Worm (Caenorhabditis elegans) whole organism, young adult: ENCODE measurements around the gene clec-124.

Source experiments
- B0336.3 ChIP-seq: fragments of 200-800 bp; sonication (Bioruptor generic); IDR thresholded peaks from 2 replicates; pipeline ENCODE4 v1.3.6; 2022; ENCODE audit warnings: missing genetic modification characterization, missing compliant biosample characterization
- ama-1 ChIP-seq, 3 experiments: fragments of 150-350 bp in 1 of 3; sonication (generic microtip) in 2 of 3; optimal IDR thresholded peaks; 2 replicates each; lab custom pipeline; 2014 to 2018; ENCODE audit warnings: missing biosample characterization in 2 of 3, missing genetic modification characterization in 2 of 3, missing genetic modification reagents in 2 of 3
- ets-4 ChIP-seq: fragments of 200-800 bp; sonication (Bioruptor generic); optimal IDR thresholded peaks from 2 replicates; lab custom pipeline; 2018; ENCODE audit warnings: mild to moderate bottlenecking, missing genetic modification characterization, missing compliant biosample characterization
- lin-54 ChIP-seq: fragments of 200-800 bp; sonication (Bioruptor generic); optimal IDR thresholded peaks from 2 replicates; lab custom pipeline; 2018; ENCODE audit warnings: mild to moderate bottlenecking, missing genetic modification characterization, missing compliant biosample characterization
- xnd-1 ChIP-seq: sonication (generic microtip); optimal IDR thresholded peaks from 2 replicates; lab custom pipeline; 2016; ENCODE audit warnings: missing genotype, missing genetic modification reagents, missing genetic modification characterization, missing compliant biosample characterization

DNA sequence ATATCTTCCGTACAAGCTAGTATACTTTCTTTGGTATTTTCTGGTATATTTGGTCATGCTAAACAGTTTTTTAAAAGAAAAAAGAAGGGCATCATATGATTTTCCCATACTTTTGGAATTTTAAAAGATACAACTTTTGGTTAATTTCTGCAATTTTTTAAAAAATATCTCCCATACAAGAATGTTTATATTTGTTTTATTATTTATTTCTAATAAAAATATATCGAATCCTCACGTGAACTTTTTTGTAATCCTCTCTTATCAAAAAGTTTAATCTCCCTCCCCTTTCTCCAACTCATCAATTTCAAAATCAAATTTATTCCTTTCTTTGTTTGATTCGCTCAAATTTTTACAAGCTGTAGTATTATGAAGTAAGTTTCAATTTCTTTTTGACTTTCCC, 32.8 kb downstream of the clec-124 start, which contains the start of gene nep-13:
- TF ChIP-seq xnd-1, result no peak
- TF ChIP-seq ama-1 (optimal IDR thresholded peaks at IDR 0.05; lab: Kevin White, UChicago), result no peak
- TF ChIP-seq ama-1 (GFP tag; optimal IDR thresholded peaks at IDR 0.05; lab: Kevin White, UChicago), result no peak
- no peak for TF ChIP-seq B0336.3
- no peak for TF ChIP-seq ets-4 (GFP tag; lab: Kevin White, UChicago)
- no peak for TF ChIP-seq lin-54 (GFP tag; lab: Kevin White, UChicago)
